Worm (Caenorhabditis elegans): ENCODE results near the gene F26A1.9.
"Not testable (repeated sequence)": the region's sequence is repeated elsewhere in the genome, so short reads cannot be mapped to it uniquely, and the experiment has no call there.

F26A1.9 gene

ce11 chrIII:4785714-4786113, 43.6 kb downstream of the F26A1.9 start, which contains the start of gene mel-28 (continued):
- no peak for TF ChIP-seq nhr-71 (tag; optimal IDR thresholded peaks at IDR 0.05)
- no peak for TF ChIP-seq lin-13 (GFP tag; optimal IDR thresholded peaks at IDR 0.05)
- no peak for TF ChIP-seq lin-15B (tag; optimal IDR thresholded peaks at IDR 0.05)
- TF ChIP-seq grh-1 (GFP tag; IDR thresholded peaks at IDR 0.05) = no peak
- TF ChIP-seq xbp-1 (tag; optimal IDR thresholded peaks at IDR 0.05) = no peak
- no peak for TF ChIP-seq unc-130 (tag; optimal IDR thresholded peaks at IDR 0.05)
- TF ChIP-seq elt-2 (tag; optimal IDR thresholded peaks at IDR 0.05) = no peak
- no peak for TF ChIP-seq fkh-4 (tag; optimal IDR thresholded peaks at IDR 0.05; ENCODE audit: borderline replicate concordance)
- TF ChIP-seq lsy-2 (tag; optimal IDR thresholded peaks at IDR 0.05) = peak in 1 of 2 experiments; percentile 56
- TF ChIP-seq tbx-2 (tag; optimal IDR thresholded peaks at IDR 0.05) = no peak
- TF ChIP-seq skn-1 (tag; optimal IDR thresholded peaks at IDR 0.05) = no peak
- TF ChIP-seq ces-1 (GFP tag; optimal IDR thresholded peaks at IDR 0.05) = no peak
- no peak for TF ChIP-seq nhr-84 (tag; optimal IDR thresholded peaks at IDR 0.05)
- TF ChIP-seq vab-15 (tag; optimal IDR thresholded peaks at IDR 0.05) = no peak
- TF ChIP-seq nhr-47 (tag; optimal IDR thresholded peaks at IDR 0.05) = no peak

- TF ChIP-seq ces-1 (GFP tag; optimal IDR thresholded peaks at IDR 0.05); nhr-77 (tag; optimal IDR thresholded peaks at IDR 0.05); mdl-1 (tag; optimal IDR thresholded peaks at IDR 0.05): not testable (repeated sequence)
Observed at ce11 chrIII:4785131-4785530, 44.2 kb downstream of the F26A1.9 start, which contains the start of gene enu-3.2. enu-3.2 (minus strand) TSS chrIII:4785235.

DNA sequence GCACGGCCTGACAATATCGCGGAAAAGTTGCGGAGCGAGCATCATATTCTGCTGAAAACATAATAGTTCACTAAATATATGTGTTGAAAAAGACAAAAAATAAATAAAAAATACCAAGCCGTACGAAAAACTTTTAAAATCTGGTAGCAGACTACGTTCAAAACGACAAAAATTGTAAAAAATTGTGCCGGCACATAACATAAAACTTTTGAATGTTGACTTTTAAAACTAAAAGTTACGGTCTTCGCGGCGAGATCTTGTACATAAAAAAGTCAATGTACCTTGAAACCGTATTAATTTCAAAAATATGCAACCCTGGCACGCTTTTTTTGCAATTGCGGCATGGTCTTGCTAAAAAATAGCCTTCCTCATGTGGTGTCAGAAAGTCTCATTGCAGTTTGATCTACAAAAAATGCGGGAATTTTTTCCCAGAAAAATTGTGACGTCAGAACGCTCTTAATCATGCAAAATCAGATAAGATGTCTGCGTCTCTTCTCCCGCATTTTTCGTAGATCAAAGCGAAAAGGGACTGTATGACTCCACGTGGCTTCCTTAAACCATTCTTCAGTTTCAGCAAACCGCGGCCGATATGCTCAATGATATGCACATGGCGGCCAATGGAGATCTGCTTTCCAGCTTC, 47.3 kb downstream of the F26A1.9 start, which contains the start of the genes gex-5 and C38D4.10:
TSS of gene gex-5 (minus strand) at position 51 of the 640 bp plus-strand sequence.
TSS of gene C38D4.10 (plus strand) at position 590 of the 640 bp plus-strand sequence.
- TF ChIP-seq lin-35 (GFP tag; optimal IDR thresholded peaks at IDR 0.05); nhr-71 (tag; optimal IDR thresholded peaks at IDR 0.05); jun-1 (tag; optimal IDR thresholded peaks at IDR 0.05): not testable (repeated sequence)

- TF ChIP-seq efl-1 (optimal IDR thresholded peaks at IDR 0.05) = no peak
- TF ChIP-seq efl-1 (GFP tag; optimal IDR thresholded peaks at IDR 0.05 in 1 of 2) = no peak
- TF ChIP-seq blmp-1 (tag; optimal IDR thresholded peaks at IDR 0.05) = peak; percentile 53
- TF ChIP-seq elt-2 (tag; optimal IDR thresholded peaks at IDR 0.05) = peak; percentile 25
Observed at ce11 chrIII:4779855-4780254, 49.5 kb downstream of the F26A1.9 start, which contains the start of gene B0393.9. B0393.9 (minus strand) TSS chrIII:4780157.

DNA sequence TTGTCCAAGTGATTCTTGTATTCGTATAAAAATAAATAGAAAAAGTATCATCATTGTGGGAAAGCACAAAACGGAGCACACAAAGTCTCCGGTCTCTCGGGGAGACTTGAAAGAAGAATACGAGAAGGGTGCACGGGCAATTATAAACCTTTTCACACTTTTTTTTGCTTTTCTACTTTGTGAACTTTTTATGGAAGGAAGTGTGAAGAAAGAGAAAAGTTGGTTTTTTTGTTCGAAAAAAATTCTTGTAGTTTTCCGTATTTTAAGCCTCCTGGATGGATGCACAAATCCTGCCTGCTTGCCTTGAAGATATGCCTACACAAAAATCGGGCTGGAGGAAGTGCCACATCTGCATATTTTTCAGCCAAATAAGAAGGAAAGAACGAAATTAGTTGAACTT, 51.3 kb downstream of the F26A1.9 start, which contains the start of gene B0393.7:
TSS of gene B0393.7 (minus strand) at position 101 of the 400 bp plus-strand sequence.
- TF ChIP-seq egl-27 (tag; optimal IDR thresholded peaks at IDR 0.05) (no peak), snu-23 (GFP tag; optimal IDR thresholded peaks at IDR 0.05) (no peak), sup-37 (GFP tag; optimal IDR thresholded peaks at IDR 0.05) (no peak), skn-1 (tag; optimal IDR thresholded peaks at IDR 0.05) (no peak), tlp-1 (tag; optimal IDR thresholded peaks at IDR 0.05) (no peak), C16A3.4 (tag; optimal IDR thresholded peaks at IDR 0.05) (no peak), irx-1 (tag; optimal IDR thresholded peaks at IDR 0.05) (no peak), ceh-82 (tag; optimal IDR thresholded peaks at IDR 0.05) (no peak), hlh-4 (tag; optimal IDR thresholded peaks at IDR 0.05) (no peak), alr-1 (tag; optimal IDR thresholded peaks at IDR 0.05; ENCODE audit: borderline replicate concordance) (no peak), elt-3 (tag; optimal IDR thresholded peaks at IDR 0.05) (no peak), sox-4 (tag; optimal IDR thresholded peaks at IDR 0.05) (no peak), nhr-77 (tag; optimal IDR thresholded peaks at IDR 0.05) (no peak), lin-14 (GFP tag; optimal IDR thresholded peaks at IDR 0.05) (no peak), ceh-88 (GFP tag; IDR thresholded peaks at IDR 0.05) (no peak), elt-2 (tag; optimal IDR thresholded peaks at IDR 0.05) (no peak), fkh-4 (tag; optimal IDR thresholded peaks at IDR 0.05; ENCODE audit: borderline replicate concordance) (no peak), vab-15 (tag; optimal IDR thresholded peaks at IDR 0.05) (no peak), F16B12.6 (tag; optimal IDR thresholded peaks at IDR 0.05) (no peak), isw-1 (GFP tag; IDR thresholded peaks at IDR 0.05) (no peak)

All from whole organism, L1 larva.